Fruit fly (Drosophila melanogaster) whole organism: ENCODE results near the gene trh.

Experiments
- CG8478 ChIP-seq: fragments of >200 bp; optimal IDR thresholded peaks from 2 replicates; lab custom pipeline; 2018; ENCODE audit warnings: inconsistent platforms
- EcR ChIP-seq, 2 experiments: fragments of >200 bp; optimal IDR thresholded peaks; 2 replicates each; lab custom pipeline; 2017; ENCODE audit warnings: missing biosample characterization in 2 of 2, missing genetic modification characterization in 2 of 2, missing genetic modification reagents in 2 of 2
- pan ChIP-seq: fragments of >200 bp; optimal IDR thresholded peaks from 2 replicates; lab custom pipeline; 2017
- psq ChIP-seq: fragments of >200 bp; optimal IDR thresholded peaks from 2 replicates; lab custom pipeline; 2017
- usp ChIP-seq: fragments of >200 bp; optimal IDR thresholded peaks from 2 replicates; lab custom pipeline; 2017; ENCODE audit warnings: missing biosample characterization, missing genetic modification characterization, mixed read lengths

DNA sequence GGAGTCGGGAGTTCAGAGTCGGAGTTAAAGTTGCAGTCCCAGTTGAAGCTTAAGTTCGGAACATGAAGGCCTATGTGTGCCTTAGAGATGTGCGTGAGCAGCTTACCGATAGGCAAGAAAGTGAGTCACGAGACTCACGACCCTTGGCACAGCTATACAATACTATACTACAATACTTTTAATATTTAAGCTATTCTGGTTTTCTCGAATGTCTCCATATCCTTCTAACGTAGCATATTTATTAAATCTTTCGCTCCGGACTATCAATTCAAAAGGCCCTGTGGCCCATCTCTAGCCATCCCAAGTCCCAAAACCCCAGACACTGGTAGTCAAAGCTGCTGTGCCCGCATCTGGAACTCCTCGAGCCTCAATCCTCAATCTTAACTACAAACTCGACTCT lies 2.2 kb downstream of the trh start:
- TF ChIP-seq CG8478 (lab: Kevin White, UChicago), result no peak
- TF ChIP-seq pan (lab: Kevin White, UChicago), result no peak
- TF ChIP-seq EcR (GFP tag; optimal IDR thresholded peaks at IDR 0.05; lab: Kevin White, UChicago), result no peak
- no peak for TF ChIP-seq usp (GFP tag; lab: Kevin White, UChicago)
- TF ChIP-seq psq (lab: Kevin White, UChicago), result no peak
